Fruit fly (Drosophila melanogaster): Measurements from ENCODE around the gene CG4766.
A peak's percentile ranks its signal among the peaks of the same experiment; 100 is the strongest.

The CG4766 gene

DNA sequence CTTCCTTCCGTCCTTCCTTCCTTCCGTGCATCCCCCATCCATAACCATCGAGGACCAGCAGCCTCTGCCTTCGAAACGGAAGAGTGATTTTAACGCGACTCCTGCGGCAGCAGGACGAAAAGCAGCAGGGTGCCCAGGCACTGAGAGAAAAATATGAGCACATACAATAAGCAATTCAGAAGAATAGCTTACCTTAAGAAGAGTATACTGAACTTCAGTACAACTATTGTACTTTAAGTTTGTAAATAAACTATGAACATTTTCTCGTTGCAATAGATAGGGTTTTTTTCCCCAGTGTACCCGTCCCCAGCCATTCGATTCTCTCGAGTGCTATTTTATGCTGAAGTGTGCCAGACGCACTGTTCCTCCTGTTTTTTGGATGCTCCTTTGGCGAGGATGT, 31.1 kb upstream of the CG4766 start (continued):
- TF ChIP-seq bcd (GFP tag; optimal IDR thresholded peaks at IDR 0.05) = peak; percentile 76
- peak; percentile 56 for TF ChIP-seq CG10366 (GFP tag; IDR thresholded peaks at IDR 0.05)
- no peak for TF ChIP-seq tup (GFP tag; optimal IDR thresholded peaks at IDR 0.05)
- no peak for TF ChIP-seq Opbp (GFP tag; IDR thresholded peaks at IDR 0.05; ENCODE audit: partially characterized antibody)
- peak; percentile 71 for TF ChIP-seq Hsf (GFP tag; optimal IDR thresholded peaks at IDR 0.05)
- peak; percentile 86 for TF ChIP-seq CG8924 (tag; optimal IDR thresholded peaks at IDR 0.05)
- peak; percentile 42 for TF ChIP-seq CG12155 (GFP tag; optimal IDR thresholded peaks at IDR 0.05)
- no peak for TF ChIP-seq exex (tag; optimal IDR thresholded peaks at IDR 0.05)
- TF ChIP-seq CG2129 (GFP tag; IDR thresholded peaks at IDR 0.05; ENCODE audit: partially characterized antibody) = no peak
- peak; percentile 82 for TF ChIP-seq dysf (GFP tag; IDR thresholded peaks at IDR 0.05)
- TF ChIP-seq Sin3A (optimal IDR thresholded peaks at IDR 0.05) = no peak
- no peak for TF ChIP-seq CG17612 (GFP tag; IDR thresholded peaks at IDR 0.05)

DNA sequence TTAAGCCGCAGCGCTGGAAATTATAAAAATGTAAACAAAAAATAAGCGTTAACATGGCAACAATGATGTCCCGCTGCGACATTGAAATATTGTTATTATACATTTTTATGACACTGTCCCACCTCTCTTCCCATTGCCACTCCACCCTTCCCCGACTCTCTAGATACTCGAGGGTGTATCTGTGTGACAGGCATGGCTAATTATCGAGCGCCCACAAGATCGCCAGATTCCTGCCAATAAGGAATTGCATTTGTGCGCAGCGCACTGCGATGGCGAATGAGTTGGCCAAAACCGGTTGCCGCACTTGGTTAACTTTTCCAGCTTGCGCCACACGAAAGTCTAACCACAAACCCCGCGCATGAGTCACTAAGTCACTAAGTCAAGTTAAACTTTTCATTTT, 30.0 kb upstream of the CG4766 start:
- TF ChIP-seq Ets65A (GFP tag) = peak; percentile 43
- no peak for TF ChIP-seq lola (GFP tag; optimal IDR thresholded peaks at IDR 0.05)
- TF ChIP-seq crol (GFP tag; IDR thresholded peaks at IDR 0.05) = 0 out of 2 replicates have a peak, but pooled peaks have one; percentile 9

DNA sequence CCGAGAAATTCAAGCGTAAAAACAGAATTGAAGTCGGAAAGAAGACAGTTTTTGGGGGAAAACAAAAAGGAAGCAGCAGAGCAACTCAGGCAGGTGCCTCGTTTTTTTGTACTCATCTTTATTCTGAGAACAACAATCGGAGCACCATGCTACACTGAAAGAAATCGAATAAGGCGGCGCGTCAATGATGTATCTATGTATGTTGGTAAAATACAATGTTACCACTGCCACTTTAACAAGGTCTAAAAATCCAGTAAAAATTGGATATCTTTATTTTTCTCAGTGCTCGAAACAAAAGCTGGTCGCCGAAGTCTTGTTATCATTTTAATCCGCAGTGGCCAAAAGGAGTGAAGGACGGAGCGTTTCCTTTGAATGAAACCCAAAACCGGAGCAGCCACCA, 29.4 kb upstream of the CG4766 start:
- no peak for TF ChIP-seq CG14710 (tag; optimal IDR thresholded peaks at IDR 0.05)
- TF ChIP-seq MESR4 (GFP tag; optimal IDR thresholded peaks at IDR 0.05) = no peak
- TF ChIP-seq dimm (GFP tag; IDR thresholded peaks at IDR 0.05) = no peak
- TF ChIP-seq CG11085 (GFP tag; IDR thresholded peaks at IDR 0.05) = no peak
- TF ChIP-seq D19A (tag; optimal IDR thresholded peaks at IDR 0.05) = no peak
- TF ChIP-seq CG10959 (GFP tag; IDR thresholded peaks at IDR 0.05) = 0 out of 2 replicates have a peak, but pooled peaks have one; percentile 21
- TF ChIP-seq Med (GFP tag) = peak; percentile 60
- TF ChIP-seq CG7786 (GFP tag; optimal IDR thresholded peaks at IDR 0.05) = no peak
- TF ChIP-seq Xrp1 (GFP tag; IDR thresholded peaks at IDR 0.05) = peak; percentile 9; the same call in 1 of the 2 replicates
- TF ChIP-seq sens (GFP tag) = peak; percentile 43
- TF ChIP-seq lbe (GFP tag; optimal IDR thresholded peaks at IDR 0.05) = peak; percentile 18
- no peak for TF ChIP-seq CG3281 (GFP tag; optimal IDR thresholded peaks at IDR 0.05)
- 0 out of 3 replicates have a peak, but pooled peaks have one; percentile 27 for TF ChIP-seq zfh1 (GFP tag; IDR thresholded peaks at IDR 0.05)

DNA sequence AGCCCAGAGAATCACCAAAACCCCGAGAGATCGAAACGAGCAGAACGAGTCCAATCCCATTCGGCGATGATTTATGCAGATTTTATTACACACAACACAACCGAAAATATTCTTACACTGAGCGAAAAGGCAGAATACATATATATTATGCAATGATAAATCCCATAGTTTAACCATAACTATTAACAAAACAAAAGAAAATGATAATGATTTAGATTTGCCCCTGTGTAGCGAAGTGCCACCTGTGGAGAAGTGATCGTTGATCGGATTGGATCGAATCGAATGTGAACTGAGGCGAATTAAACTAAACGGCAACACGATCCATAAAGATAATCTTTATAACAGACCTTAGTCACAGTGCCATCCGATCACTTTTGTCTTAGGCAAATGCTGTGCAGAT, 28.4 kb upstream of the CG4766 start:
- peak; percentile 47 for TF ChIP-seq gsb-n (tag; optimal IDR thresholded peaks at IDR 0.05)
- peak; percentile 24; the same call in 1 of the 2 replicates for TF ChIP-seq Rfx (GFP tag; IDR thresholded peaks at IDR 0.05)
- TF ChIP-seq Nf-YC (tag; optimal IDR thresholded peaks at IDR 0.05) = no peak
- TF ChIP-seq grn (GFP tag; optimal IDR thresholded peaks at IDR 0.05) = peak; percentile 24
- TF ChIP-seq CG15269 (tag; optimal IDR thresholded peaks at IDR 0.05) = peak; percentile 63
- TF ChIP-seq Nf-YB (GFP tag; optimal IDR thresholded peaks at IDR 0.05) = peak; percentile 10
- peak; percentile 20 for TF ChIP-seq CG13894 (tag; optimal IDR thresholded peaks at IDR 0.05)
- peak; percentile 49 for TF ChIP-seq abd-A (tag; optimal IDR thresholded peaks at IDR 0.05)
- TF ChIP-seq sens (GFP tag) = peak; percentile 56
- TF ChIP-seq knrl (GFP tag; IDR thresholded peaks at IDR 0.05; ENCODE audit: partially characterized antibody) = no peak

Data from whole organism, embryonic.